Fruit fly (Drosophila melanogaster): ENCODE data around the gene CG32590.

- no peak for TF ChIP-seq CrebA (GFP tag; optimal IDR thresholded peaks at IDR 0.05; ENCODE audit: borderline replicate concordance)
- TF ChIP-seq Dfd (GFP tag; optimal IDR thresholded peaks at IDR 0.05), result no peak
- TF ChIP-seq Dif (GFP tag; optimal IDR thresholded peaks at IDR 0.05; ENCODE audit: partially characterized antibody), result no peak
- TF ChIP-seq dsf (GFP tag; optimal IDR thresholded peaks at IDR 0.05; ENCODE audit: borderline replicate concordance), result no peak
- no peak for TF ChIP-seq sage (GFP tag; optimal IDR thresholded peaks at IDR 0.05)
- no peak for TF ChIP-seq sv (GFP tag; optimal IDR thresholded peaks at IDR 0.05)
- TF ChIP-seq CG9705 (GFP tag; optimal IDR thresholded peaks at IDR 0.05), result no peak
- no peak for TF ChIP-seq h (GFP tag; optimal IDR thresholded peaks at IDR 0.05)
- TF ChIP-seq fru (GFP tag; optimal IDR thresholded peaks at IDR 0.05), result no peak
- TF ChIP-seq Sp1 (GFP tag; optimal IDR thresholded peaks at IDR 0.05), result no peak
- TF ChIP-seq br (GFP tag; optimal IDR thresholded peaks at IDR 0.05), result no peak
- TF ChIP-seq GATAd (GFP tag; optimal IDR thresholded peaks at IDR 0.05), result no peak
These were observed 11.2 kb upstream of the CG32590 start for dm6 chrX:14850069-14850468.
